Fruit fly (Drosophila melanogaster): Measurements from ENCODE around the gene Sras.
A peak's percentile ranks its signal among the peaks of the same experiment; 100 is the strongest.

Sras gene

DNA sequence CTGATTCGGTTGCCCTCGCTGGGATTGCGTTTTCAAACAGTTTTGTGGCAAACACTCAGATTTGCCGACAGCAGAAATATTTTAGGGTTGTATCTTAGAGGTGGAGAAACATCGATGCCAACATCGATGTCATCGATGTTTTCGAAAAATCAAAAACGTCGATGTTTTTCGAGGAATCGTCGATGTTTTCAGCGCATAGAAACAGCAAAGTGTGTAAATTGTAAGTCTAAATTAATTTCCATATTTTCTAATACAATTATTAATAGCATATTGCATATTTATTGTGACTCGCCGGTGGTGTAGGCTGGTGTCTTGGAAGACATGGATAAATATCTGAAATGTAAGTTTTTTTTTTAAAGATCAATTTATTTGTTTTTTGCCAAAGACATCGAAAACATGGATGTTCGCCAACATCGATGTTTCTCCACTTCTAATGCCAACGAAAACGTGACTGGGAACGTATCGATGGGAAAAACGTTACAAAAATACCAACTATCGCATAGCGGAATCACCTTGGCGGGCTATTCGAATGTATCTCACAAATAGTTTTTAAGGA, 40.4 kb downstream of the Sras start, which contains the start of gene TM9SF3 (continued):
- TF ChIP-seq ro (GFP tag; IDR thresholded peaks at IDR 0.05) (no peak), CG11398 (GFP tag; optimal IDR thresholded peaks at IDR 0.05) (no peak), CG3995 (GFP tag; optimal IDR thresholded peaks at IDR 0.05) (peak; percentile 100), wdn (GFP tag; IDR thresholded peaks at IDR 0.05) (no peak), Myb (GFP tag; optimal IDR thresholded peaks at IDR 0.05) (peak; percentile 8), CG15269 (tag; optimal IDR thresholded peaks at IDR 0.05) (no peak), CG12236 (GFP tag; optimal IDR thresholded peaks at IDR 0.05) (no peak), CG2202 (tag; optimal IDR thresholded peaks at IDR 0.05) (no peak), corto (GFP tag; optimal IDR thresholded peaks at IDR 0.05) (no peak), lilli (GFP tag; optimal IDR thresholded peaks at IDR 0.05) (peak; percentile 34), CG16813 (GFP tag; IDR thresholded peaks at IDR 0.05; ENCODE audit: partially characterized antibody) (peak; percentile 88), CG15601 (tag; optimal IDR thresholded peaks at IDR 0.05) (no peak), CG10959 (GFP tag; IDR thresholded peaks at IDR 0.05) (no peak), onecut (GFP tag; IDR thresholded peaks at IDR 0.05) (no peak), gfzf (GFP tag; optimal IDR thresholded peaks at IDR 0.05) (peak; percentile 10), shn (GFP tag; optimal IDR thresholded peaks at IDR 0.05) (no peak), CG2875 (GFP tag; optimal IDR thresholded peaks at IDR 0.05) (no peak), Blimp-1 (GFP tag; optimal IDR thresholded peaks at IDR 0.05) (no peak), row (GFP tag; IDR thresholded peaks at IDR 0.05) (peak; percentile 78), bcd (GFP tag; optimal IDR thresholded peaks at IDR 0.05) (no peak), HHEX (GFP tag; optimal IDR thresholded peaks at IDR 0.05) (no peak), CG17328 (GFP tag; IDR thresholded peaks at IDR 0.05) (no peak), Kr (GFP tag; optimal IDR thresholded peaks at IDR 0.05) (no peak), CG14441 (GFP tag; IDR thresholded peaks at IDR 0.05) (no peak), eyg (GFP tag; optimal IDR thresholded peaks at IDR 0.05) (no peak), phol (tag; optimal IDR thresholded peaks at IDR 0.05) (peak; percentile 51), sisA (GFP tag; IDR thresholded peaks at IDR 0.05) (no peak), dmrt11E (tag; optimal IDR thresholded peaks at IDR 0.05) (no peak), Optix (GFP tag; IDR thresholded peaks at IDR 0.05) (no peak), Nf-YC (tag; optimal IDR thresholded peaks at IDR 0.05) (no peak), CG10543 (GFP tag; optimal IDR thresholded peaks at IDR 0.05) (no peak), gro (GFP tag; optimal IDR thresholded peaks at IDR 0.05) (no peak), Xbp1 (GFP tag; optimal IDR thresholded peaks at IDR 0.05) (peak; percentile 37), Ssrp (tag; optimal IDR thresholded peaks at IDR 0.05) (no peak), sna (GFP tag; IDR thresholded peaks at IDR 0.05; ENCODE audit: partially characterized antibody) (peak; percentile 87), Rfx (GFP tag; IDR thresholded peaks at IDR 0.05) (peak; percentile 41; the same call in 1 of the 2 replicates), CG32767 (GFP tag; IDR thresholded peaks at IDR 0.05) (no peak), tgo (GFP tag; IDR thresholded peaks at IDR 0.05) (no peak), Adf1 (GFP tag; IDR thresholded peaks at IDR 0.05) (no peak), vvl (GFP tag; IDR thresholded peaks at IDR 0.05) (no peak), CG14050 (GFP tag; IDR thresholded peaks at IDR 0.05) (no peak)

DNA sequence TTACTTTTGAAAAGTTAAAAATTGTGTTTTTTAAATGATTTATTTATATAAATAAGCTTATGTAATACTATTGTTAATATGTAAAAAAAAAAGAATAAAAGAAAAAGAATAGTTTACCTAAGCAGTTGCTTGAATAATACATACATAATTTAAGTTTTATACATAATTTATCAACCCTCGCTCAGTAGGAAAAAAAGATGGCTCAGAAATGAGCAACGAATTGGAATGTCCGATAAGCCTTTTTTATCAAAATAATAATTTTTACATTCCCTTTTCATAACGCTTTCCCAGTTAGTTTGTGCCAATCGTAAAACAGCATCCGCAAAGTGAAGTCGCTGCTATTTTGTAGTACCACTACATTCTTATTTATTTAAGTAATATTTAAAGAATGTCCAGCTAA, 40.9 kb downstream of the Sras start, which contains the start of gene mthl2:
Gene mthl2, plus strand, starts transcription at position 301 of the 400 bp plus-strand sequence.
- TF ChIP-seq CG12659 (GFP tag; optimal IDR thresholded peaks at IDR 0.05) (no peak), disco-r (GFP tag; optimal IDR thresholded peaks at IDR 0.05) (no peak), CG13775 (GFP tag; optimal IDR thresholded peaks at IDR 0.05) (no peak), dmrt11E (tag; optimal IDR thresholded peaks at IDR 0.05) (no peak), Drgx (GFP tag; IDR thresholded peaks at IDR 0.05) (no peak), crc (GFP tag; optimal IDR thresholded peaks at IDR 0.05) (no peak), CG7839 (tag; optimal IDR thresholded peaks at IDR 0.05) (no peak), klu (GFP tag; IDR thresholded peaks at IDR 0.05) (no peak), vfl (GFP tag; optimal IDR thresholded peaks at IDR 0.05) (no peak), CG6689 (GFP tag; IDR thresholded peaks at IDR 0.05) (no peak), Meics (GFP tag; optimal IDR thresholded peaks at IDR 0.05) (no peak), stwl (tag; optimal IDR thresholded peaks at IDR 0.05) (no peak), NC2α (GFP tag; optimal IDR thresholded peaks at IDR 0.05) (no peak), en (GFP tag; optimal IDR thresholded peaks at IDR 0.05) (no peak), eyg (GFP tag; optimal IDR thresholded peaks at IDR 0.05) (no peak)
